Worm (Caenorhabditis elegans): ENCODE measurements around the gene srx-115.

srx-115 gene

ce11 chrV:8786245-8786644 is 14.5 kb downstream of the srx-115 start, which contains the start of gene sup-37:
sup-37 (plus strand) TSS chrV:8786545.
- TF ChIP-seq aha-1 (tag; optimal IDR thresholded peaks at IDR 0.05) (no peak), ceh-82 (tag; optimal IDR thresholded peaks at IDR 0.05) (no peak), ets-5 (GFP tag; IDR thresholded peaks at IDR 0.05) (no peak)

ce11 chrV:8789345-8789744 is 17.6 kb downstream of the srx-115 start:
- no peak for TF ChIP-seq isw-1 (GFP tag; IDR thresholded peaks at IDR 0.05)
- TF ChIP-seq egl-13 (tag; optimal IDR thresholded peaks at IDR 0.05): no peak
- TF ChIP-seq aha-1 (tag; optimal IDR thresholded peaks at IDR 0.05): no peak
- no peak for TF ChIP-seq F16B12.6 (tag; optimal IDR thresholded peaks at IDR 0.05)
- TF ChIP-seq nhr-77 (tag; optimal IDR thresholded peaks at IDR 0.05): no peak
- TF ChIP-seq zip-4 (GFP tag; optimal IDR thresholded peaks at IDR 0.05): no peak
- no peak for TF ChIP-seq rnt-1 (tag; optimal IDR thresholded peaks at IDR 0.05)
- no peak for TF ChIP-seq lin-15B (tag; optimal IDR thresholded peaks at IDR 0.05)

- no peak for TF ChIP-seq C04F5.9 (tag; optimal IDR thresholded peaks at IDR 0.05)
- no peak for TF ChIP-seq hpl-2 (GFP tag; optimal IDR thresholded peaks at IDR 0.05)
Measured at ce11 chrV:8792814-8793213, 21.1 kb downstream of the srx-115 start.

ce11 chrV:8795499-8795898 is 23.8 kb downstream of the srx-115 start:
- TF ChIP-seq pax-3 (tag; optimal IDR thresholded peaks at IDR 0.05) (no peak), egl-27 (tag; optimal IDR thresholded peaks at IDR 0.05) (no peak), fkh-10 (GFP tag; optimal IDR thresholded peaks at IDR 0.05) (no peak), nhr-11 (tag; optimal IDR thresholded peaks at IDR 0.05) (no peak), fkh-4 (tag; optimal IDR thresholded peaks at IDR 0.05; ENCODE audit: borderline replicate concordance) (no peak), ceh-63 (GFP tag; optimal IDR thresholded peaks at IDR 0.05) (no peak), efl-1 (optimal IDR thresholded peaks at IDR 0.05) (no peak), efl-1 (GFP tag; optimal IDR thresholded peaks at IDR 0.05 in 1 of 2) (peak in 1 of 2 experiments; percentile 3), ceh-88 (GFP tag; IDR thresholded peaks at IDR 0.05) (no peak), lin-14 (GFP tag; optimal IDR thresholded peaks at IDR 0.05) (peak; percentile 1), elt-2 (tag; optimal IDR thresholded peaks at IDR 0.05) (peak; percentile 55), vab-15 (tag; optimal IDR thresholded peaks at IDR 0.05) (no peak), ets-5 (GFP tag; IDR thresholded peaks at IDR 0.05) (no peak), ztf-4 (tag; optimal IDR thresholded peaks at IDR 0.05) (no peak), mef-2 (tag; optimal IDR thresholded peaks at IDR 0.05) (no peak), pqm-1 (tag; optimal IDR thresholded peaks at IDR 0.05) (peak; percentile 12), nhr-20 (tag; optimal IDR thresholded peaks at IDR 0.05) (no peak), nhr-71 (tag; optimal IDR thresholded peaks at IDR 0.05) (no peak)

ce11 chrV:8796246-8796645 is 24.5 kb downstream of the srx-115 start:
- TF ChIP-seq nhr-76 (tag; optimal IDR thresholded peaks at IDR 0.05): no peak
- TF ChIP-seq efl-1 (optimal IDR thresholded peaks at IDR 0.05): no peak
- peak in 1 of 2 experiments; percentile 75 for TF ChIP-seq efl-1 (GFP tag; optimal IDR thresholded peaks at IDR 0.05 in 1 of 2)

ce11 chrV:8796889-8797288 is 25.2 kb downstream of the srx-115 start:
- no peak for TF ChIP-seq fkh-8 (tag; optimal IDR thresholded peaks at IDR 0.05)
- no peak for TF ChIP-seq irx-1 (tag; optimal IDR thresholded peaks at IDR 0.05)
- no peak for TF ChIP-seq ceh-88 (GFP tag; IDR thresholded peaks at IDR 0.05)
- TF ChIP-seq C34B4.2 (tag; optimal IDR thresholded peaks at IDR 0.05): no peak
- TF ChIP-seq ceh-90 (tag; optimal IDR thresholded peaks at IDR 0.05): no peak
- TF ChIP-seq unc-130 (tag; optimal IDR thresholded peaks at IDR 0.05): no peak
- TF ChIP-seq mef-2 (tag; optimal IDR thresholded peaks at IDR 0.05): no peak
- no peak for TF ChIP-seq aha-1 (tag; optimal IDR thresholded peaks at IDR 0.05)
- no peak for TF ChIP-seq mab-9 (GFP tag; IDR thresholded peaks at IDR 0.05)
- TF ChIP-seq dsc-1 (tag; optimal IDR thresholded peaks at IDR 0.05): peak; percentile 28
- TF ChIP-seq tbx-2 (tag; optimal IDR thresholded peaks at IDR 0.05): no peak
- no peak for TF ChIP-seq efl-1 (optimal IDR thresholded peaks at IDR 0.05)
- TF ChIP-seq efl-1 (GFP tag; optimal IDR thresholded peaks at IDR 0.05 in 1 of 2): peak in 1 of 2 experiments; percentile 49
- TF ChIP-seq lin-35 (GFP tag; optimal IDR thresholded peaks at IDR 0.05): no peak
- TF ChIP-seq zag-1 (tag; optimal IDR thresholded peaks at IDR 0.05): no peak
- TF ChIP-seq grh-1 (GFP tag; IDR thresholded peaks at IDR 0.05): no peak
- TF ChIP-seq lin-14 (GFP tag; optimal IDR thresholded peaks at IDR 0.05): peak; percentile 5
